Worm (Caenorhabditis elegans) whole organism, L2 larva: ENCODE data around the gene npl-10.

ENCODE experiments used
- aly-2 ChIP-seq: fragments of 150-350 bp; optimal IDR thresholded peaks from 2 replicates; lab custom pipeline; 2014; ENCODE audit warnings: missing biosample characterization, missing genetic modification characterization
- nhr-11 ChIP-seq: fragments of 150-350 bp; optimal IDR thresholded peaks from 2 replicates; lab custom pipeline; 2014; ENCODE audit warnings: missing biosample characterization, missing genetic modification characterization
- nhr-237 ChIP-seq: fragments of 150-350 bp; optimal IDR thresholded peaks from 2 replicates; lab custom pipeline; 2014; ENCODE audit warnings: missing biosample characterization, missing genetic modification characterization

DNA sequence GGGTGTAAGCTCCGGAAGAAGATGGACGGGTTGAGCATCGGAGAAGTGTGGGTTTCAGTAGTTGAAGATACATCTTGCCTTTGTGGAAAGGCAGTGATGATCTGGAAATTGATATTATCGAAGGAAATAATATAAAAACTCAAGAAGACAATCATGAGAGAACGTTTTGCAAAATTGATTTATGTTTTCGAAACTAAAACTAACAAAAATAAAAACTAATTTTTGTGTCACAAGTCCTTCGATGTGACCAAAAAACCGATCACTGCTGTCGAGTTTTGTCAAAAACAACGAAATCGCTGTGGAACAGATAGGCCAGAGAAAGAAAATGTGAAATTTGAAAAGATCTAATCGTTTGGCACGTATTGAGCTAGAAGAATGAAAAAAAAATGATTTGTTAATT lies 28.1 kb downstream of the npl-10 start, which contains the start of gene mmcm-1:
- TF ChIP-seq nhr-11 (tag; lab: Kevin White, UChicago) = no peak
- TF ChIP-seq nhr-237 = no peak
- TF ChIP-seq aly-2 (tag; lab: Kevin White, UChicago) = no peak
